Fruit fly (Drosophila melanogaster): ENCODE data around the gene RpS21.

- TF ChIP-seq Met (GFP tag; optimal IDR thresholded peaks at IDR 0.05) (peak; percentile 13), CG32006 (GFP tag; optimal IDR thresholded peaks at IDR 0.05) (no peak), Eip78C (GFP tag) (peak; percentile 42)
Measured at dm6 chr2L:2888859-2889443, 33.1 kb downstream of the RpS21 start.

Data from whole organism, prepupa.